Fruit fly (Drosophila melanogaster) whole organism, embryonic: ENCODE data around the gene Osi20.
A peak's percentile ranks its signal among the peaks of the same experiment; 100 is the strongest.

Source experiments
- Atf3 ChIP-seq: fragments of 200-800 bp; sonication (Bioruptor generic); optimal IDR thresholded peaks from 3 replicates; lab custom pipeline; 2016; ENCODE audit warnings: missing biosample characterization, missing genetic modification characterization
- Bgb ChIP-seq: fragments of 200-800 bp; sonication (Bioruptor generic); IDR thresholded peaks from 2 replicates; pipeline ENCODE4 v1.3.6; 2022; ENCODE audit warnings: missing biosample characterization, missing genetic modification characterization; ENCODE audit not compliant: partially characterized antibody
- Bteb2 ChIP-seq: fragments of 200-800 bp; sonication (Bioruptor generic); optimal IDR thresholded peaks from 2 replicates; lab custom pipeline; 2016; ENCODE audit warnings: missing biosample characterization, missing genetic modification characterization
- CG1024 ChIP-seq: fragments of 200-800 bp; sonication (Bioruptor generic); IDR thresholded peaks from 2 replicates; pipeline ENCODE4 v1.3.6; 2022; ENCODE audit warnings: missing biosample characterization, missing genetic modification characterization
- CG12219 ChIP-seq: fragments of 200-800 bp; sonication (Bioruptor generic); optimal IDR thresholded peaks from 3 replicates; lab custom pipeline; 2018; ENCODE audit warnings: missing biosample characterization, mild to moderate bottlenecking, missing genetic modification characterization
- CG12299 ChIP-seq: fragments of 200-800 bp; sonication (Bioruptor generic); optimal IDR thresholded peaks from 2 replicates; lab custom pipeline; 2018; ENCODE audit warnings: missing biosample characterization, mild to moderate bottlenecking, missing genetic modification characterization
- CG17568 ChIP-seq: fragments of 200-800 bp; sonication (Bioruptor generic); optimal IDR thresholded peaks from 2 replicates; lab custom pipeline; 2018; ENCODE audit warnings: missing biosample characterization, mild to moderate bottlenecking, missing genetic modification characterization, moderate library complexity
- CG17912 ChIP-seq: fragments of 200-800 bp; sonication (Bioruptor generic); optimal IDR thresholded peaks from 2 replicates; lab custom pipeline; 2018; ENCODE audit warnings: missing biosample characterization, mild to moderate bottlenecking, missing genetic modification characterization
- CG18262 ChIP-seq: fragments of 200-800 bp; optimal IDR thresholded peaks from 3 replicates; lab custom pipeline; 2019; ENCODE audit warnings: missing biosample characterization, mild to moderate bottlenecking, missing genetic modification characterization, moderate library complexity
- CG2678 ChIP-seq: fragments of 200-800 bp; sonication (Bioruptor generic); optimal IDR thresholded peaks from 3 replicates; lab custom pipeline; 2019; ENCODE audit warnings: missing biosample characterization, mild to moderate bottlenecking, missing genetic modification characterization, moderate library complexity
- CG30403 ChIP-seq: fragments of 200-800 bp; sonication (Bioruptor generic); optimal IDR thresholded peaks from 3 replicates; lab custom pipeline; 2016; ENCODE audit warnings: missing biosample characterization, missing genetic modification characterization
- CG34422 ChIP-seq: fragments of 200-800 bp; sonication (Bioruptor generic); IDR thresholded peaks from 3 replicates; pipeline ENCODE4 v1.3.6; 2022; ENCODE audit warnings: missing biosample characterization, missing genetic modification characterization
- CG42726 ChIP-seq: fragments of 200-800 bp; sonication (Bioruptor generic); IDR thresholded peaks from 2 replicates; pipeline ENCODE4 v1.3.6; 2022; ENCODE audit warnings: missing biosample characterization, missing genetic modification characterization; ENCODE audit not compliant: partially characterized antibody
- CG43689 ChIP-seq: fragments of 200-800 bp; sonication (Bioruptor generic); IDR thresholded peaks from 2 replicates; pipeline ENCODE4 v1.3.6; 2022; ENCODE audit warnings: missing biosample characterization, missing genetic modification characterization
- CG5180 ChIP-seq: fragments of 200-800 bp; sonication (Bioruptor generic); optimal IDR thresholded peaks from 3 replicates; lab custom pipeline; 2017; ENCODE audit warnings: missing biosample characterization, missing genetic modification characterization, mild to moderate bottlenecking, moderate library complexity, missing genetic modification reagents
- CG6689 ChIP-seq: fragments of 200-800 bp; sonication (Bioruptor generic); IDR thresholded peaks from 2 replicates; pipeline ENCODE4 v1.3.6; 2022; ENCODE audit warnings: missing biosample characterization, missing genetic modification characterization
- CG6813 ChIP-seq: fragments of 200-800 bp; sonication (Bioruptor generic); optimal IDR thresholded peaks from 2 replicates; lab custom pipeline; 2017; ENCODE audit warnings: missing biosample characterization, missing genetic modification characterization, mild to moderate bottlenecking, moderate library complexity, missing genetic modification reagents
- CG7556 ChIP-seq: fragments of 200-800 bp; sonication (Bioruptor generic); optimal IDR thresholded peaks from 2 replicates; lab custom pipeline; 2017; ENCODE audit warnings: missing biosample characterization, mild to moderate bottlenecking, missing genetic modification characterization
- CG7745 ChIP-seq: fragments of 200-800 bp; sonication (Bioruptor generic); optimal IDR thresholded peaks from 2 replicates; lab custom pipeline; 2018; ENCODE audit warnings: missing biosample characterization, mild to moderate bottlenecking, missing genetic modification characterization, moderate library complexity
- CG7928 ChIP-seq: fragments of 200-800 bp; sonication (Bioruptor generic); optimal IDR thresholded peaks from 2 replicates; lab custom pipeline; 2017; ENCODE audit warnings: missing biosample characterization, mild to moderate bottlenecking, missing genetic modification characterization
- CG7963 ChIP-seq: fragments of 200-800 bp; sonication (Bioruptor generic); IDR thresholded peaks from 3 replicates; pipeline ENCODE4 v1.3.6; 2022; ENCODE audit warnings: missing biosample characterization, missing genetic modification characterization; ENCODE audit not compliant: partially characterized antibody
- CG8388 ChIP-seq: fragments of 200-800 bp; sonication (Bioruptor generic); optimal IDR thresholded peaks from 2 replicates; lab custom pipeline; 2019; ENCODE audit warnings: missing biosample characterization, mild to moderate bottlenecking, missing genetic modification characterization, moderate library complexity
- CG8924 ChIP-seq: fragments of 200-800 bp; optimal IDR thresholded peaks from 3 replicates; lab custom pipeline; 2019; ENCODE audit warnings: missing biosample characterization, mild to moderate bottlenecking, missing genetic modification characterization, moderate library complexity
- CG9817 ChIP-seq: fragments of 200-800 bp; sonication (Bioruptor generic); optimal IDR thresholded peaks from 2 replicates; lab custom pipeline; 2018; ENCODE audit warnings: missing biosample characterization, mild to moderate bottlenecking, missing genetic modification characterization, moderate library complexity
- CkIIα-i1 ChIP-seq: fragments of 200-800 bp; sonication (Bioruptor generic); IDR thresholded peaks from 2 replicates; pipeline ENCODE4 v1.3.6; 2022; ENCODE audit warnings: missing biosample characterization, missing genetic modification characterization
- D19B ChIP-seq: fragments of 200-800 bp; sonication (Bioruptor generic); optimal IDR thresholded peaks from 2 replicates; lab custom pipeline; 2017; ENCODE audit warnings: missing biosample characterization, mild to moderate bottlenecking, missing genetic modification characterization
- Dek ChIP-seq: fragments of 200-800 bp; sonication (Bioruptor generic); optimal IDR thresholded peaks from 3 replicates; lab custom pipeline; 2019; ENCODE audit warnings: missing biosample characterization, mild to moderate bottlenecking, missing genetic modification characterization, moderate library complexity
- Dll ChIP-seq: fragments of 200-800 bp; sonication (Bioruptor generic); IDR thresholded peaks from 4 replicates; pipeline ENCODE4 v1.3.6; 2022; ENCODE audit warnings: missing biosample characterization, missing genetic modification characterization; ENCODE audit not compliant: partially characterized antibody
- Doc3 ChIP-seq: fragments of 200-800 bp; sonication (Bioruptor generic); IDR thresholded peaks from 3 replicates; pipeline ENCODE4 v1.3.6; 2022; ENCODE audit warnings: missing biosample characterization, missing genetic modification characterization; ENCODE audit not compliant: partially characterized antibody
- Eip74EF ChIP-seq, 2 experiments: fragments of 200-800 bp in 1 of 2; fragments of >200 bp in 1 of 2; sonication (Bioruptor generic) in 1 of 2; optimal IDR thresholded peaks; 2 replicates each; lab custom pipeline; 2017 to 2019; ENCODE audit warnings: missing biosample characterization in 2 of 2, missing genetic modification characterization in 2 of 2, mild to moderate bottlenecking in 1 of 2, moderate library complexity in 1 of 2
- Hr39 ChIP-seq: fragments of >200 bp; optimal IDR thresholded peaks from 2 replicates; lab custom pipeline; 2017
- MBD-R2 ChIP-seq: fragments of 200-800 bp; sonication (Bioruptor generic); IDR thresholded peaks from 2 replicates; pipeline ENCODE4 v1.3.6; 2022; ENCODE audit warnings: missing biosample characterization, missing genetic modification characterization
- Oaz ChIP-seq: fragments of 200-800 bp; sonication (Bioruptor generic); IDR thresholded peaks from 2 replicates; pipeline ENCODE4 v1.3.6; 2022; ENCODE audit warnings: missing biosample characterization, missing genetic modification characterization
- Sry-β ChIP-seq: fragments of 200-800 bp; sonication (Bioruptor generic); optimal IDR thresholded peaks from 2 replicates; lab custom pipeline; 2018; ENCODE audit warnings: missing biosample characterization, mild to moderate bottlenecking, missing genetic modification characterization, moderate library complexity
- Vsx1 ChIP-seq: fragments of 200-800 bp; sonication (Bioruptor generic); optimal IDR thresholded peaks from 2 replicates; lab custom pipeline; 2017; ENCODE audit warnings: missing biosample characterization, mild to moderate bottlenecking, missing genetic modification characterization, missing genetic modification reagents
- bbx ChIP-seq: fragments of 200-800 bp; sonication (Bioruptor generic); IDR thresholded peaks from 2 replicates; pipeline ENCODE4 v1.3.6; 2022; ENCODE audit warnings: missing biosample characterization, missing genetic modification characterization; ENCODE audit not compliant: partially characterized antibody
- chinmo ChIP-seq: fragments of 200-800 bp; sonication (Bioruptor generic); IDR thresholded peaks from 4 replicates; pipeline ENCODE4 v1.3.6; 2022; ENCODE audit warnings: missing biosample characterization, missing genetic modification characterization; ENCODE audit not compliant: partially characterized antibody
- h ChIP-seq: fragments of >200 bp; optimal IDR thresholded peaks from 2 replicates; lab custom pipeline; 2017
- inv ChIP-seq: fragments of 200-800 bp; sonication (Bioruptor generic); IDR thresholded peaks from 2 replicates; pipeline ENCODE4 v1.3.6; 2022; ENCODE audit warnings: missing biosample characterization, missing genetic modification characterization; ENCODE audit not compliant: partially characterized antibody
- mld ChIP-seq: fragments of 200-800 bp; sonication (Bioruptor generic); IDR thresholded peaks from 3 replicates; pipeline ENCODE4 v1.3.6; 2022; ENCODE audit warnings: missing biosample characterization, missing genetic modification characterization; ENCODE audit not compliant: partially characterized antibody
- nmo ChIP-seq: fragments of 200-800 bp; sonication (Bioruptor generic); optimal IDR thresholded peaks from 2 replicates; lab custom pipeline; 2018; ENCODE audit warnings: missing biosample characterization, mild to moderate bottlenecking, missing genetic modification characterization, moderate library complexity
- pros ChIP-seq: fragments of 200-800 bp; sonication (Bioruptor generic); optimal IDR thresholded peaks from 3 replicates; lab custom pipeline; 2019; ENCODE audit warnings: missing biosample characterization, mild to moderate bottlenecking, missing genetic modification characterization, moderate library complexity
- pum ChIP-seq: fragments of 200-800 bp; sonication (Bioruptor generic); optimal IDR thresholded peaks from 2 replicates; lab custom pipeline; 2016; ENCODE audit warnings: missing biosample characterization, missing genetic modification characterization
- sens ChIP-seq: fragments of 200-800 bp; sonication (Bioruptor generic); peaks from one replicate; lab custom pipeline; 2016; ENCODE audit warnings: missing biosample characterization, missing genetic modification characterization
- slou ChIP-seq: fragments of 200-800 bp; sonication (Bioruptor generic); optimal IDR thresholded peaks from 3 replicates; lab custom pipeline; 2016; ENCODE audit warnings: missing biosample characterization, missing genetic modification characterization
- tap ChIP-seq: fragments of 200-800 bp; optimal IDR thresholded peaks from 3 replicates; lab custom pipeline; 2019; ENCODE audit warnings: missing biosample characterization, mild to moderate bottlenecking, missing genetic modification characterization, moderate library complexity
- tup ChIP-seq: fragments of 200-800 bp; sonication (Bioruptor generic); optimal IDR thresholded peaks from 2 replicates; lab custom pipeline; 2016; ENCODE audit warnings: missing biosample characterization, mild to moderate bottlenecking, missing genetic modification characterization, moderate library complexity
- unpg ChIP-seq: fragments of 200-800 bp; sonication (Bioruptor generic); optimal IDR thresholded peaks from 3 replicates; lab custom pipeline; 2018; ENCODE audit warnings: missing biosample characterization, mild to moderate bottlenecking, missing genetic modification characterization, moderate library complexity

The Osi20 gene

dm6 chr3R:6368550-6369238 lies 28.8 kb downstream of the Osi20 start, which contains the start of gene CG10286 (continued):
- TF ChIP-seq Sry-β (GFP tag; lab: Kevin White, UChicago) (peak; percentile 15), inv (GFP tag; lab: Robert Waterston, UW) (peak; percentile 70), CG8388 (GFP tag; lab: Kevin White, UChicago) (peak; percentile 34), Bteb2 (GFP tag; lab: Kevin White, UChicago) (no peak), chinmo (peak; percentile 77; the same call in 1 of the 4 replicates), Atf3 (GFP tag; lab: Kevin White, UChicago) (no peak), CG12299 (peak; percentile 46), CG43689 (no peak), CG17912 (peak; percentile 21), Bgb (GFP tag; lab: Robert Waterston, UW) (peak; percentile 85), Vsx1 (no peak), MBD-R2 (GFP tag; lab: Robert Waterston, UW) (peak; percentile 68), h (lab: Kevin White, UChicago) (no peak), CG7963 (peak; percentile 76; the same call in 1 of the 3 replicates), Dek (tag; lab: Kevin White, UChicago) (peak; percentile 47), mld (GFP tag; lab: Robert Waterston, UW) (0 out of 3 replicates have a peak, but pooled peaks have one; percentile 18), Oaz (peak; percentile 34; the same call in 1 of the 2 replicates), Eip74EF (GFP tag; optimal IDR thresholded peaks at IDR 0.05; lab: Kevin White, UChicago) (no peak), CG5180 (no peak), Hr39 (no peak), CG7928 (GFP tag; lab: Kevin White, UChicago) (peak; percentile 21), Doc3 (GFP tag; lab: Robert Waterston, UW) (peak; percentile 51; the same call in 2 of the 3 replicates), CG8924 (tag; lab: Kevin White, UChicago) (peak; percentile 86), CG6689 (GFP tag; lab: Robert Waterston, UW) (peak; percentile 48; the same call in 1 of the 2 replicates), tap (tag; lab: Kevin White, UChicago) (peak; percentile 61), CG7745 (tag; lab: Kevin White, UChicago) (no peak), bbx (peak; percentile 87), CG34422 (GFP tag; lab: Robert Waterston, UW) (0 out of 3 replicates have a peak, but pooled peaks have one; percentile 49), Dll (GFP tag; lab: Robert Waterston, UW) (peak; percentile 62; the same call in 3 of the 4 replicates), CG1024 (GFP tag; lab: Robert Waterston, UW) (peak; percentile 62; the same call in 1 of the 2 replicates), tup (GFP tag; lab: Kevin White, UChicago) (no peak), nmo (GFP tag; lab: Kevin White, UChicago) (peak; percentile 34), slou (GFP tag; lab: Kevin White, UChicago) (no peak), unpg (GFP tag; lab: Kevin White, UChicago) (peak; percentile 36), pros (GFP tag; lab: Kevin White, UChicago) (no peak), CG9817 (tag; lab: Kevin White, UChicago) (peak; percentile 22), CG12219 (GFP tag; lab: Kevin White, UChicago) (no peak), CkIIα-i1 (GFP tag; lab: Robert Waterston, UW) (no peak), CG42726 (peak; percentile 65), pum (GFP tag; lab: Kevin White, UChicago) (no peak), sens (GFP tag; lab: Kevin White, UChicago) (peak; percentile 73), CG7556 (GFP tag; lab: Kevin White, UChicago) (peak; percentile 64), CG2678 (no peak), CG18262 (tag; lab: Kevin White, UChicago) (peak; percentile 67), CG30403 (GFP tag; lab: Kevin White, UChicago) (peak; percentile 12), D19B (GFP tag; lab: Kevin White, UChicago) (peak; percentile 47), CG6813 (peak; percentile 47), CG17568 (GFP tag; lab: Kevin White, UChicago) (no peak)
